Fruit fly (Drosophila melanogaster) whole organism, embryonic: ENCODE results near the gene Arpc4.

ENCODE experiments used
- BtbVII ChIP-seq: fragments of 200-800 bp; sonication (Bioruptor generic); optimal IDR thresholded peaks from 3 replicates; lab custom pipeline; 2017; ENCODE audit warnings: missing biosample characterization, mild to moderate bottlenecking, missing genetic modification characterization
- CG10565 ChIP-seq: fragments of 200-800 bp; sonication (Bioruptor generic); optimal IDR thresholded peaks from 3 replicates; lab custom pipeline; 2016; ENCODE audit warnings: missing biosample characterization, mild to moderate bottlenecking, missing genetic modification characterization
- CG11398 ChIP-seq: fragments of 200-800 bp; sonication (Bioruptor generic); optimal IDR thresholded peaks from 2 replicates; lab custom pipeline; 2016; ENCODE audit warnings: missing biosample characterization, missing genetic modification characterization
- CG13287 ChIP-seq: fragments of 200-800 bp; sonication (Bioruptor generic); IDR thresholded peaks from 2 replicates; pipeline ENCODE4 v1.3.6; 2022; ENCODE audit warnings: missing biosample characterization, missing genetic modification characterization; ENCODE audit not compliant: partially characterized antibody
- CG42726 ChIP-seq: fragments of 200-800 bp; sonication (Bioruptor generic); IDR thresholded peaks from 2 replicates; pipeline ENCODE4 v1.3.6; 2022; ENCODE audit warnings: missing biosample characterization, missing genetic modification characterization; ENCODE audit not compliant: partially characterized antibody
- CG7786 ChIP-seq: fragments of 200-800 bp; sonication (Bioruptor generic); optimal IDR thresholded peaks from 2 replicates; lab custom pipeline; 2016; ENCODE audit warnings: missing biosample characterization, missing genetic modification characterization
- hth ChIP-seq: fragments of >200 bp; optimal IDR thresholded peaks from 2 replicates; lab custom pipeline; 2017; ENCODE audit warnings: inconsistent platforms
- sim ChIP-seq: fragments of 200-800 bp; sonication (Bioruptor generic); IDR thresholded peaks from 2 replicates; pipeline ENCODE4 v1.3.6; 2022; ENCODE audit warnings: missing biosample characterization, missing genetic modification characterization
- tll ChIP-seq, 2 experiments: fragments of 200-800 bp in 1 of 2; fragments of >200 bp in 1 of 2; sonication (Bioruptor generic) in 1 of 2; optimal IDR thresholded peaks; 2 replicates each; lab custom pipeline; 2017 to 2019; ENCODE audit warnings: missing biosample characterization in 2 of 2, missing genetic modification characterization in 2 of 2, mild to moderate bottlenecking in 1 of 2, moderate library complexity in 1 of 2

- TF ChIP-seq hth, result no peak
- no peak for TF ChIP-seq CG7786
- no peak for TF ChIP-seq CG11398 (GFP tag; lab: Kevin White, UChicago)
- no peak for TF ChIP-seq CG10565 (GFP tag; lab: Kevin White, UChicago)
- no peak for TF ChIP-seq CG42726
- no peak for TF ChIP-seq CG13287 (GFP tag; lab: Robert Waterston, UW)
- TF ChIP-seq BtbVII (GFP tag; lab: Kevin White, UChicago), result no peak
- no peak for TF ChIP-seq tll (GFP tag; optimal IDR thresholded peaks at IDR 0.05; lab: Kevin White, UChicago)
- TF ChIP-seq sim (GFP tag; lab: Robert Waterston, UW), result no peak
Measured at dm6 chr2L:6151669-6152068, 26.7 kb downstream of the Arpc4 start, which contains the start of gene Muc26B.
